Worm (Caenorhabditis elegans) whole organism, L1 larva: Measurements from ENCODE around the gene T05E12.3.

Experiments used
- F16B12.6 ChIP-seq: fragments of 150-350 bp; optimal IDR thresholded peaks from 2 replicates; lab custom pipeline; 2014; ENCODE audit warnings: missing biosample characterization, missing genetic modification characterization
- dpl-1 ChIP-seq, 3 experiments: fragments of 150-350 bp in 2 of 3; sonication (generic microtip) in 1 of 3; optimal IDR thresholded peaks; 2 replicates each; lab custom pipeline; 2014 to 2017; ENCODE audit warnings: missing biosample characterization in 3 of 3, missing genetic modification characterization in 3 of 3, missing genetic modification reagents in 3 of 3
- lin-14 ChIP-seq: fragments of 200-800 bp; sonication (Bioruptor generic); optimal IDR thresholded peaks from 2 replicates; lab custom pipeline; 2018; ENCODE audit warnings: mild to moderate bottlenecking, missing genetic modification characterization, moderate library complexity, missing compliant biosample characterization
- lin-39 ChIP-seq: fragments of 150-350 bp; optimal IDR thresholded peaks from 2 replicates; lab custom pipeline; 2014; ENCODE audit warnings: missing biosample characterization, missing genetic modification reagents, missing genetic modification characterization
- nhr-76 ChIP-seq: sonication (generic microtip); optimal IDR thresholded peaks from 2 replicates; lab custom pipeline; 2017; ENCODE audit warnings: missing biosample characterization, missing genetic modification characterization
- nhr-77 ChIP-seq: fragments of 150-350 bp; optimal IDR thresholded peaks from 2 replicates; lab custom pipeline; 2014; ENCODE audit warnings: missing biosample characterization, missing genetic modification characterization
- rnt-1 ChIP-seq: sonication (generic microtip); optimal IDR thresholded peaks from 2 replicates; lab custom pipeline; 2016; ENCODE audit warnings: mild to moderate bottlenecking, missing genetic modification characterization, moderate library complexity, missing compliant biosample characterization
- snpc-4 ChIP-seq: fragments of 150-350 bp; optimal IDR thresholded peaks from 2 replicates; lab custom pipeline; 2014; ENCODE audit warnings: missing biosample characterization, missing genetic modification characterization
- unc-62 ChIP-seq: fragments of 150-350 bp; optimal IDR thresholded peaks from 2 replicates; lab custom pipeline; 2014; ENCODE audit warnings: missing biosample characterization, missing genetic modification reagents, missing genetic modification characterization

- TF ChIP-seq lin-39 (tag; lab: Kevin White, UChicago) (no peak), nhr-77 (no peak), rnt-1 (tag; lab: Kevin White, UChicago) (no peak), unc-62 (GFP tag; lab: Kevin White, UChicago) (no peak), lin-14 (GFP tag; lab: Kevin White, UChicago) (no peak), dpl-1 (GFP tag; optimal IDR thresholded peaks at IDR 0.05; lab: Kevin White, UChicago) (no peak), F16B12.6 (tag; lab: Kevin White, UChicago) (no peak), nhr-76 (tag; lab: Kevin White, UChicago) (no peak), snpc-4 (tag; lab: Kevin White, UChicago) (no peak)
Observed at ce11 chrV:17064676-17065075, 13.1 kb downstream of the T05E12.3 start, which contains the start of gene srh-255.
